Fruit fly (Drosophila melanogaster) Kc167 (cell line): ENCODE data around the gene CG10969.

Experiments used
- Myc ChIP-seq: fragments of >200 bp; optimal IDR thresholded peaks from 2 replicates; lab custom pipeline; 2017; ENCODE audit warnings: missing external identifiers
- h ChIP-seq: fragments of >200 bp; optimal IDR thresholded peaks from 3 replicates; lab custom pipeline; 2018; ENCODE audit warnings: missing external identifiers
- insv ChIP-seq: fragments of >200 bp; optimal IDR thresholded peaks from 3 replicates; lab custom pipeline; 2018; ENCODE audit warnings: missing external identifiers
- psq ChIP-seq: fragments of >200 bp; optimal IDR thresholded peaks from 2 replicates; lab custom pipeline; 2017; ENCODE audit warnings: missing external identifiers
- ttk ChIP-seq: sonication (Bioruptor generic); optimal IDR thresholded peaks from 2 replicates; lab custom pipeline; 2017; ENCODE audit warnings: missing external identifiers

dm6 chr3L:12813907-12814306 is 33.0 kb upstream of the CG10969 start, which contains the start of the genes Sf3a2 and CG42588:
- no peak for TF ChIP-seq ttk
- no peak for TF ChIP-seq h
- no peak for TF ChIP-seq insv (lab: Kevin White, UChicago)
- TF ChIP-seq psq = no peak
- TF ChIP-seq Myc = no peak
